Worm (Caenorhabditis elegans): ENCODE data around the gene C23H5.15.

DNA sequence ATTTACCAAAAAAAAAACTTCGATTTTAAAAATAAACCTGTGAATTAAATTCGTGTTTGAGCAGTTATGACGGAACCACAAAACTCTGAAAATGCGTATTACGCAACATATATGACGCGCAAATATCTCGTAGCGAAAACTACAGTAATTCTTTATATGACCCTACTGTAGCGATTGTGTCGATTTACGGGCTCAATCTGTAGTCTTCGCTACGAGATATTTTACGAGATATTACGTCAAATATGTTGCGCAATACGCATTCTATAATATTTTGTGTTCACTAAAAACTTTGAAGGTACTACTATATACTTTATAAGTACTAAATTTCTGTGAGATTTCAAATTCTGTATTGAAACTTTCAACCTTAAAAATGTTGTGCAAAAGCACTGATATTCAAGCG is 34.8 kb upstream of the C23H5.15 start:
- TF ChIP-seq K11D2.4 (GFP tag; IDR thresholded peaks at IDR 0.05) = no peak
- no peak for TF ChIP-seq efl-1 (GFP tag; optimal IDR thresholded peaks at IDR 0.05)

Data from whole organism, young adult.